Fruit fly (Drosophila melanogaster) whole organism, embryonic: ENCODE measurements around the gene MEP-1.

ENCODE experiments used
- Aef1 ChIP-seq: fragments of 200-800 bp; sonication (Bioruptor generic); IDR thresholded peaks from 3 replicates; pipeline ENCODE4 v1.3.6; 2022; ENCODE audit warnings: missing biosample characterization, missing genetic modification characterization
- CG10267 ChIP-seq: fragments of 200-800 bp; sonication (Bioruptor generic); optimal IDR thresholded peaks from 2 replicates; lab custom pipeline; 2018; ENCODE audit warnings: missing biosample characterization, mild to moderate bottlenecking, missing genetic modification characterization, moderate library complexity
- CG10565 ChIP-seq: fragments of 200-800 bp; sonication (Bioruptor generic); optimal IDR thresholded peaks from 3 replicates; lab custom pipeline; 2016; ENCODE audit warnings: missing biosample characterization, mild to moderate bottlenecking, missing genetic modification characterization
- CG11247 ChIP-seq: fragments of 200-800 bp; sonication (Bioruptor generic); IDR thresholded peaks from 2 replicates; pipeline ENCODE4 v1.3.6; 2022; ENCODE audit warnings: missing biosample characterization, missing genetic modification characterization
- CG1529 ChIP-seq: fragments of 200-800 bp; sonication (Bioruptor generic); optimal IDR thresholded peaks from 3 replicates; lab custom pipeline; 2018; ENCODE audit warnings: missing biosample characterization, missing genetic modification characterization
- CG1603 ChIP-seq: fragments of 200-800 bp; sonication (Bioruptor generic); optimal IDR thresholded peaks from 2 replicates; lab custom pipeline; 2019; ENCODE audit warnings: missing biosample characterization, mild to moderate bottlenecking, missing genetic modification characterization, moderate library complexity
- CG17385 ChIP-seq: fragments of 200-800 bp; sonication (Bioruptor generic); optimal IDR thresholded peaks from 3 replicates; lab custom pipeline; 2018; ENCODE audit warnings: missing biosample characterization, mild to moderate bottlenecking, missing genetic modification characterization
- CG18764 ChIP-seq: fragments of 200-800 bp; sonication (Bioruptor generic); optimal IDR thresholded peaks from 3 replicates; lab custom pipeline; 2016; ENCODE audit warnings: missing biosample characterization, missing genetic modification characterization
- CG3065 ChIP-seq: fragments of 200-800 bp; sonication (Bioruptor generic); optimal IDR thresholded peaks from 2 replicates; lab custom pipeline; 2016; ENCODE audit warnings: missing biosample characterization, missing genetic modification characterization
- CG32767 ChIP-seq: fragments of 200-800 bp; sonication (Bioruptor generic); IDR thresholded peaks from 2 replicates; pipeline ENCODE4 v1.3.6; 2022; ENCODE audit warnings: missing biosample characterization, missing genetic modification characterization
- CG33557 ChIP-seq: fragments of 200-800 bp; sonication (Bioruptor generic); optimal IDR thresholded peaks from 2 replicates; lab custom pipeline; 2019; ENCODE audit warnings: missing biosample characterization, mild to moderate bottlenecking, missing genetic modification characterization, moderate library complexity
- CG3847 ChIP-seq: fragments of 200-800 bp; sonication (Bioruptor generic); IDR thresholded peaks from 2 replicates; pipeline ENCODE4 v1.3.6; 2022; ENCODE audit warnings: missing biosample characterization, missing genetic modification characterization
- CG4617 ChIP-seq: fragments of 200-800 bp; sonication (Bioruptor generic); optimal IDR thresholded peaks from 3 replicates; lab custom pipeline; 2016; ENCODE audit warnings: missing biosample characterization, missing genetic modification characterization, borderline replicate concordance
- CG6272 ChIP-seq: fragments of 200-800 bp; sonication (Bioruptor generic); IDR thresholded peaks from 2 replicates; pipeline ENCODE4 v1.3.6; 2022; ENCODE audit warnings: missing biosample characterization, missing genetic modification characterization
- CG6791 ChIP-seq: fragments of 200-800 bp; sonication (Bioruptor generic); IDR thresholded peaks from 3 replicates; pipeline ENCODE4 v1.3.6; 2022; ENCODE audit warnings: missing biosample characterization, missing genetic modification characterization; ENCODE audit not compliant: partially characterized antibody
- CG8388 ChIP-seq: fragments of 200-800 bp; sonication (Bioruptor generic); optimal IDR thresholded peaks from 2 replicates; lab custom pipeline; 2019; ENCODE audit warnings: missing biosample characterization, mild to moderate bottlenecking, missing genetic modification characterization, moderate library complexity
- CG8924 ChIP-seq: fragments of 200-800 bp; optimal IDR thresholded peaks from 3 replicates; lab custom pipeline; 2019; ENCODE audit warnings: missing biosample characterization, mild to moderate bottlenecking, missing genetic modification characterization, moderate library complexity
- CG9876 ChIP-seq: fragments of 200-800 bp; sonication (Bioruptor generic); optimal IDR thresholded peaks from 2 replicates; lab custom pipeline; 2016; ENCODE audit warnings: missing biosample characterization, missing genetic modification characterization
- D19A ChIP-seq: fragments of 200-800 bp; optimal IDR thresholded peaks from 3 replicates; lab custom pipeline; 2019; ENCODE audit warnings: missing biosample characterization, mild to moderate bottlenecking, missing genetic modification characterization, moderate library complexity
- D19B ChIP-seq: fragments of 200-800 bp; sonication (Bioruptor generic); optimal IDR thresholded peaks from 2 replicates; lab custom pipeline; 2017; ENCODE audit warnings: missing biosample characterization, mild to moderate bottlenecking, missing genetic modification characterization
- E2f1 ChIP-seq: fragments of 200-800 bp; sonication (Bioruptor generic); IDR thresholded peaks from 2 replicates; pipeline ENCODE4 v1.3.6; 2022; ENCODE audit warnings: missing biosample characterization, missing genetic modification characterization
- Ets97D ChIP-seq: fragments of 200-800 bp; sonication (Bioruptor generic); optimal IDR thresholded peaks from 3 replicates; lab custom pipeline; 2016; ENCODE audit warnings: missing biosample characterization, missing genetic modification characterization
- Fer3 ChIP-seq: fragments of 200-800 bp; sonication (Bioruptor generic); optimal IDR thresholded peaks from 2 replicates; lab custom pipeline; 2018; ENCODE audit warnings: missing biosample characterization, mild to moderate bottlenecking, missing genetic modification characterization, moderate library complexity
- Med ChIP-seq: fragments of 200-800 bp; sonication (Bioruptor generic); peaks from one replicate; lab custom pipeline; 2016; ENCODE audit warnings: missing biosample characterization, missing genetic modification characterization, mild to moderate bottlenecking, inconsistent platforms, moderate library complexity
- Nf-YC ChIP-seq: fragments of 200-800 bp; optimal IDR thresholded peaks from 3 replicates; lab custom pipeline; 2019; ENCODE audit warnings: missing biosample characterization, mild to moderate bottlenecking, missing genetic modification characterization, moderate library complexity
- Sox100B ChIP-seq: fragments of 200-800 bp; sonication (Bioruptor generic); optimal IDR thresholded peaks from 3 replicates; lab custom pipeline; 2018; ENCODE audit warnings: missing biosample characterization, mild to moderate bottlenecking, missing genetic modification characterization
- ac ChIP-seq: fragments of 200-800 bp; sonication (Bioruptor generic); optimal IDR thresholded peaks from 3 replicates; lab custom pipeline; 2017; ENCODE audit warnings: missing biosample characterization, mild to moderate bottlenecking, missing genetic modification characterization
- ash1 ChIP-seq: fragments of 200-800 bp; sonication (Bioruptor generic); optimal IDR thresholded peaks from 2 replicates; lab custom pipeline; 2018; ENCODE audit warnings: missing biosample characterization, mild to moderate bottlenecking, missing genetic modification characterization
- cas ChIP-seq: fragments of 200-800 bp; sonication (Bioruptor generic); IDR thresholded peaks from 2 replicates; pipeline ENCODE4 v1.3.6; 2022; ENCODE audit warnings: missing biosample characterization, missing genetic modification characterization
- croc ChIP-seq: fragments of 200-800 bp; sonication (Bioruptor generic); conservative IDR thresholded peaks from 3 replicates; pipeline ENCODE4 v1.3.6; 2022; ENCODE audit warnings: missing biosample characterization, missing genetic modification characterization
- dmrt99B ChIP-seq: fragments of 200-800 bp; sonication (Bioruptor generic); optimal IDR thresholded peaks from 2 replicates; lab custom pipeline; 2018; ENCODE audit warnings: missing biosample characterization, mild to moderate bottlenecking, missing genetic modification characterization, moderate library complexity
- dysf ChIP-seq: fragments of 200-800 bp; sonication (Bioruptor generic); IDR thresholded peaks from 3 replicates; pipeline ENCODE4 v1.3.6; 2022; ENCODE audit warnings: missing biosample characterization, missing genetic modification characterization
- en ChIP-seq: fragments of 200-800 bp; sonication (Bioruptor generic); optimal IDR thresholded peaks from 2 replicates; lab custom pipeline; 2016; ENCODE audit warnings: missing biosample characterization, missing genetic modification characterization
- eve ChIP-seq, 2 experiments: fragments of >200 bp; optimal IDR thresholded peaks; 2 replicates each; lab custom pipeline; 2017; ENCODE audit warnings: missing biosample characterization in 2 of 2, missing genetic modification characterization in 2 of 2
- fd3F ChIP-seq: fragments of 200-800 bp; sonication (Bioruptor generic); optimal IDR thresholded peaks from 2 replicates; lab custom pipeline; 2018; ENCODE audit warnings: missing biosample characterization, mild to moderate bottlenecking, missing genetic modification characterization, moderate library complexity
- lab ChIP-seq: fragments of 200-800 bp; sonication (Bioruptor generic); optimal IDR thresholded peaks from 3 replicates; lab custom pipeline; 2017; ENCODE audit warnings: missing biosample characterization, missing genetic modification characterization, mild to moderate bottlenecking, moderate library complexity, missing genetic modification reagents
- lbe ChIP-seq: fragments of 200-800 bp; sonication (Bioruptor generic); optimal IDR thresholded peaks from 2 replicates; lab custom pipeline; 2016; ENCODE audit warnings: missing biosample characterization, mild to moderate bottlenecking, missing genetic modification characterization
- lmd ChIP-seq: fragments of 200-800 bp; sonication (Bioruptor generic); IDR thresholded peaks from 2 replicates; pipeline ENCODE4 v1.3.6; 2022; ENCODE audit warnings: missing biosample characterization, missing genetic modification characterization
- lola ChIP-seq, 3 experiments: fragments of >200 bp in 2 of 3; fragments of 200-800 bp in 1 of 3; sonication (Bioruptor generic) in 1 of 3; optimal IDR thresholded peaks; 2 replicates each; lab custom pipeline; 2017 to 2019; ENCODE audit warnings: missing biosample characterization in 3 of 3, missing genetic modification characterization in 3 of 3, mild to moderate bottlenecking in 1 of 3, moderate library complexity in 1 of 3
- mld ChIP-seq: fragments of 200-800 bp; sonication (Bioruptor generic); IDR thresholded peaks from 3 replicates; pipeline ENCODE4 v1.3.6; 2022; ENCODE audit warnings: missing biosample characterization, missing genetic modification characterization; ENCODE audit not compliant: partially characterized antibody
- nom ChIP-seq: fragments of 200-800 bp; sonication (Bioruptor generic); optimal IDR thresholded peaks from 2 replicates; lab custom pipeline; 2017; ENCODE audit warnings: missing biosample characterization, missing genetic modification characterization, mild to moderate bottlenecking, moderate library complexity, missing genetic modification reagents
- odd ChIP-seq: fragments of 200-800 bp; sonication (Bioruptor generic); optimal IDR thresholded peaks from 2 replicates; lab custom pipeline; 2017; ENCODE audit warnings: missing biosample characterization, mild to moderate bottlenecking, missing genetic modification characterization
- schlank ChIP-seq: fragments of 200-800 bp; sonication (Bioruptor generic); optimal IDR thresholded peaks from 2 replicates; lab custom pipeline; 2018; ENCODE audit warnings: missing biosample characterization, mild to moderate bottlenecking, missing genetic modification characterization
- slp2 ChIP-seq: fragments of 200-800 bp; sonication (Bioruptor generic); optimal IDR thresholded peaks from 2 replicates; lab custom pipeline; 2016; ENCODE audit warnings: missing biosample characterization, missing genetic modification characterization
- stc ChIP-seq: fragments of 200-800 bp; sonication (Bioruptor generic); IDR thresholded peaks from 2 replicates; pipeline ENCODE4 v1.3.6; 2022; ENCODE audit warnings: missing biosample characterization, missing genetic modification characterization
- toy ChIP-seq: fragments of 200-800 bp; sonication (Bioruptor generic); IDR thresholded peaks from 2 replicates; pipeline ENCODE4 v1.3.6; 2022; ENCODE audit warnings: missing biosample characterization, missing genetic modification characterization
- twi ChIP-seq: fragments of 200-800 bp; optimal IDR thresholded peaks from 2 replicates; lab custom pipeline; 2019; ENCODE audit warnings: missing biosample characterization, mild to moderate bottlenecking, missing genetic modification characterization, moderate library complexity
- zen ChIP-seq: fragments of 200-800 bp; sonication (Bioruptor generic); optimal IDR thresholded peaks from 3 replicates; lab custom pipeline; 2018; ENCODE audit warnings: missing biosample characterization, mild to moderate bottlenecking, missing genetic modification characterization, moderate library complexity

Gene MEP-1

dm6 chr3L:2589911-2590763 is 41.4 kb upstream of the MEP-1 start (continued):
- TF ChIP-seq Med (GFP tag; lab: Kevin White, UChicago), result peak; percentile 45
- no peak for TF ChIP-seq lbe (GFP tag; lab: Kevin White, UChicago)
- peak; percentile 81 for TF ChIP-seq CG33557 (GFP tag; lab: Kevin White, UChicago)
- TF ChIP-seq CG8388 (GFP tag; lab: Kevin White, UChicago), result peak; percentile 78
- TF ChIP-seq lola (GFP tag; optimal IDR thresholded peaks at IDR 0.05; lab: Kevin White, UChicago), result peak in 1 of 3 experiments; percentile 82
- TF ChIP-seq Fer3 (tag; lab: Kevin White, UChicago), result peak; percentile 80
- peak; percentile 75 for TF ChIP-seq zen (tag; lab: Kevin White, UChicago)
- TF ChIP-seq CG10267 (tag; lab: Kevin White, UChicago), result peak; percentile 78
- peak; percentile 49; the same call in 1 of the 2 replicates for TF ChIP-seq CG6272
- TF ChIP-seq CG17385, result peak; percentile 80
- peak; percentile 83 for TF ChIP-seq odd (GFP tag; lab: Kevin White, UChicago)
- no peak for TF ChIP-seq CG9876 (GFP tag; lab: Kevin White, UChicago)
- peak; percentile 68; the same call in 1 of the 2 replicates for TF ChIP-seq CG32767 (GFP tag; lab: Robert Waterston, UW)
- TF ChIP-seq CG6791 (GFP tag; lab: Robert Waterston, UW), result peak; percentile 51; the same call in 2 of the 3 replicates
- TF ChIP-seq CG11247 (GFP tag; lab: Robert Waterston, UW), result peak; percentile 18; the same call in 1 of the 2 replicates
- no peak for TF ChIP-seq ac
- peak; percentile 14 for TF ChIP-seq CG4617 (GFP tag; lab: Kevin White, UChicago)
- no peak for TF ChIP-seq Ets97D (GFP tag; lab: Kevin White, UChicago)
- peak; percentile 36 for TF ChIP-seq CG1529 (GFP tag; lab: Kevin White, UChicago)
- peak; percentile 22 for TF ChIP-seq schlank (tag; lab: Kevin White, UChicago)
- TF ChIP-seq eve (GFP tag; optimal IDR thresholded peaks at IDR 0.05; lab: Kevin White, UChicago), result no peak
- peak; percentile 77 for TF ChIP-seq D19A (tag; lab: Kevin White, UChicago)
- peak; percentile 86 for TF ChIP-seq Sox100B (GFP tag; lab: Kevin White, UChicago)
- peak; percentile 88 for TF ChIP-seq CG8924 (tag; lab: Kevin White, UChicago)
- TF ChIP-seq CG10565 (GFP tag; lab: Kevin White, UChicago), result no peak
- peak; percentile 40; the same call in 1 of the 2 replicates for TF ChIP-seq E2f1
- TF ChIP-seq stc (GFP tag; lab: Robert Waterston, UW), result 0 out of 2 replicates have a peak, but pooled peaks have one; percentile 10
- TF ChIP-seq en (GFP tag; lab: Kevin White, UChicago), result no peak
- 0 out of 2 replicates have a peak, but pooled peaks have one; percentile 45 for TF ChIP-seq cas (GFP tag; lab: Robert Waterston, UW)
- peak; percentile 71 for TF ChIP-seq fd3F (GFP tag; lab: Kevin White, UChicago)
- no peak for TF ChIP-seq slp2 (GFP tag; lab: Kevin White, UChicago)
- TF ChIP-seq toy, result no peak
- TF ChIP-seq mld (GFP tag; lab: Robert Waterston, UW), result peak; percentile 20; the same call in 1 of the 3 replicates
- TF ChIP-seq D19B (GFP tag; lab: Kevin White, UChicago), result peak; percentile 38
- TF ChIP-seq CG18764, result peak; percentile 42
- no peak for TF ChIP-seq Nf-YC (tag; lab: Kevin White, UChicago)
- TF ChIP-seq dmrt99B (tag; lab: Kevin White, UChicago), result peak; percentile 80
- peak; percentile 51 for TF ChIP-seq croc
- peak; percentile 55; the same call in 1 of the 3 replicates for TF ChIP-seq dysf (GFP tag; lab: Robert Waterston, UW)
- no peak for TF ChIP-seq ash1 (GFP tag; lab: Kevin White, UChicago)
- peak; percentile 86 for TF ChIP-seq lab
- TF ChIP-seq lmd (GFP tag; lab: Robert Waterston, UW), result no peak
- peak; percentile 76 for TF ChIP-seq CG3847 (GFP tag; lab: Robert Waterston, UW)
- TF ChIP-seq Aef1, result peak; percentile 76
- peak; percentile 69 for TF ChIP-seq twi (tag; lab: Kevin White, UChicago)
- TF ChIP-seq CG1603 (tag; lab: Kevin White, UChicago), result no peak
- no peak for TF ChIP-seq CG3065
- no peak for TF ChIP-seq nom
